Worm (Caenorhabditis elegans): ENCODE results near the gene F53A2.3.

F53A2.3 gene

DNA sequence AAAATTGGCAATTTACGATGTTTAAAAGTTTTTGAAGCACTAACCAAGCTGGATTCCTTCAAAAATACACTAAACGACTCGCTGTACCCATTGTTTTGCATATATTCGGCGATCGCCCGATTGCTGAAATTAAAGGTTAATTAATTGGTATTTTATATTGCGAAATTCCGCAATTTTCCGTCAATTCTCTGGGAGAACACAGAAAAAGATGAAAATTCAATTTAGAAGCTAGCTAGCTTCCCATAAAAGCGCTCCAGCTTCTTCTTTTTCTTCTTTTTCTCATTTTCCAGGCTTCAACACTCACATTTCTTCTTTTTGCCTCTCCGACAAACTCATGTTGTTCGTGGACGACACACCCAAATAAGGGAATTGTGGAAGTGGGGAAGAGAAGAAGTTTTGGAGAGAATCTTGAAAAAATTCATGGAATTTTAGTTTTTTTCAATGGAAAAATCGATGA lies 36.8 kb upstream of the F53A2.3 start, which contains the start of gene lis-1:
TSS of gene lis-1 (minus strand) at position 407 of the 457 bp plus-strand sequence.
- no peak for TF ChIP-seq tbx-8 (GFP tag; optimal IDR thresholded peaks at IDR 0.05)
- TF ChIP-seq snpc-4 (tag; optimal IDR thresholded peaks at IDR 0.05): no peak
- no peak for TF ChIP-seq mab-5 (tag; optimal IDR thresholded peaks at IDR 0.05)
- TF ChIP-seq ces-1 (GFP tag; optimal IDR thresholded peaks at IDR 0.05): peak; percentile 87
- TF ChIP-seq zip-8 (tag; optimal IDR thresholded peaks at IDR 0.05): no peak
- TF ChIP-seq drap-1 (GFP tag; optimal IDR thresholded peaks at IDR 0.05): no peak
- no peak for TF ChIP-seq sem-2 (GFP tag; optimal IDR thresholded peaks at IDR 0.05)
- no peak for TF ChIP-seq mep-1 (tag; optimal IDR thresholded peaks at IDR 0.05)

DNA sequence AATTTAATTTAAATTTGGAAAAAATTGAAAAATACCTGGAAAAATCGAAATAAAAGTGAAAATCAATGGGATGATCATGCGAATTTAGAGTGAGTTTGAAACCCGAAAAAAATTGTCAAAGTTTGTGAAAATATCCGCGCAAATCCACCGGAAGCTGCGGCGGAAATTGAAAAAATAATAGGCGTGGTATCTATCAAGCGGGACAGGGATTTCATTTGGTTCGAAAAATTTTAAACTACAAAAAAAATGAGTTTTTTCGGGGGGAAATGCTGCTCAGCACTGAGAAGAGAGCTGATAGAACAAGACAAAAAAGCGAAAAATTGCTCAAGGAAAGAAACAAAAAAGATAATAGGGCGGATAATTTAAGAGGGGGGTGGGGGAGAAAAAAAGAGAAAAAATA lies 31.4 kb upstream of the F53A2.3 start, which contains the start of gene T03F6.9:
TSS of gene T03F6.9 (minus strand) at position 101 of the 400 bp plus-strand sequence.
- TF ChIP-seq hlh-1 (tag; optimal IDR thresholded peaks at IDR 0.05) (no peak), ceh-43 (GFP tag; optimal IDR thresholded peaks at IDR 0.05) (no peak), sem-2 (GFP tag; optimal IDR thresholded peaks at IDR 0.05) (no peak), flh-1 (GFP tag; optimal IDR thresholded peaks at IDR 0.05) (no peak), nhr-237 (tag; optimal IDR thresholded peaks at IDR 0.05) (no peak), mab-5 (tag; optimal IDR thresholded peaks at IDR 0.05) (no peak), unc-62 (GFP tag; optimal IDR thresholded peaks at IDR 0.05) (no peak), zip-8 (tag; optimal IDR thresholded peaks at IDR 0.05) (no peak), bed-3 (GFP tag; optimal IDR thresholded peaks at IDR 0.05) (no peak), lin-32 (GFP tag; optimal IDR thresholded peaks at IDR 0.05) (no peak), elt-1 (tag; optimal IDR thresholded peaks at IDR 0.05; ENCODE audit: borderline replicate concordance, insufficient read depth) (no peak), mep-1 (tag; optimal IDR thresholded peaks at IDR 0.05) (no peak), ztf-11 (tag; optimal IDR thresholded peaks at IDR 0.05) (no peak), cnd-1 (tag; optimal IDR thresholded peaks at IDR 0.05) (no peak), nhr-12 (tag; optimal IDR thresholded peaks at IDR 0.05) (no peak), ceh-83 (GFP tag; optimal IDR thresholded peaks at IDR 0.05) (no peak), lsy-2 (tag; optimal IDR thresholded peaks at IDR 0.05) (no peak)

DNA sequence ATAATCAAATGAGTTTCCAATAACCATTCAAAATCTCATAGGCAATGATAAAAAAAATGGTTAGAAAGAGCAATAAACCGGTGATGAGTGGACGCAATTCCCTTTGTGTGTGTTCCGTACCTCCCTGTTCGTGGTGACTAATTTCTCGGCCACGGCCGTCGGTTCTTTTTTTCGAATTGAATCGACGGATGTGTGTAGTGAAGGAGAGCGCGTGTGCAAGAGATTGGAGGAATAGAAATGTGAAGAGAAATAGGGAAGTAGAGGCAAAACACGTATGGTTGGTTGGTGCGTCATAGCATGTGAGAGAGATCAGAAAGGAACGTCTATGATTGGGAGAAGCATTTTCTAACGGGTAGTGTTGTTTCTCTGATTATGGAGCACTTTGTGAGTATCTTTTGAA lies 20.3 kb upstream of the F53A2.3 start:
- TF ChIP-seq bed-3 (GFP tag; optimal IDR thresholded peaks at IDR 0.05): no peak
- TF ChIP-seq nhr-76 (tag; optimal IDR thresholded peaks at IDR 0.05): no peak
- TF ChIP-seq sptf-1 (tag; optimal IDR thresholded peaks at IDR 0.05): no peak
- no peak for TF ChIP-seq lsy-2 (tag; optimal IDR thresholded peaks at IDR 0.05)
- TF ChIP-seq unc-39 (tag; optimal IDR thresholded peaks at IDR 0.05): no peak
- TF ChIP-seq flh-1 (GFP tag; optimal IDR thresholded peaks at IDR 0.05): no peak
- TF ChIP-seq ham-2 (GFP tag; optimal IDR thresholded peaks at IDR 0.05): no peak
- TF ChIP-seq nhr-28 (tag; optimal IDR thresholded peaks at IDR 0.05): no peak
- TF ChIP-seq mep-1 (tag; optimal IDR thresholded peaks at IDR 0.05): peak; percentile 45
- peak; percentile 29 for TF ChIP-seq ces-1 (GFP tag; optimal IDR thresholded peaks at IDR 0.05)
- no peak for TF ChIP-seq mls-2 (tag; optimal IDR thresholded peaks at IDR 0.05)
- no peak for TF ChIP-seq ceh-43 (GFP tag; optimal IDR thresholded peaks at IDR 0.05)
- TF ChIP-seq tbx-8 (GFP tag; optimal IDR thresholded peaks at IDR 0.05): no peak
- no peak for TF ChIP-seq snpc-4 (tag; optimal IDR thresholded peaks at IDR 0.05)
- no peak for TF ChIP-seq mab-5 (tag; optimal IDR thresholded peaks at IDR 0.05)
- no peak for TF ChIP-seq ceh-83 (GFP tag; optimal IDR thresholded peaks at IDR 0.05)
- TF ChIP-seq unc-120 (tag; optimal IDR thresholded peaks at IDR 0.05; ENCODE audit: poor library complexity, severe bottlenecking): peak; percentile 29

- TF ChIP-seq nhr-2 (tag; optimal IDR thresholded peaks at IDR 0.05): no peak
- no peak for TF ChIP-seq pha-4 (tag; optimal IDR thresholded peaks at IDR 0.05)
- TF ChIP-seq nhr-76 (tag; optimal IDR thresholded peaks at IDR 0.05): no peak
- no peak for TF ChIP-seq nhr-237 (tag; optimal IDR thresholded peaks at IDR 0.05)
- TF ChIP-seq unc-120 (tag; optimal IDR thresholded peaks at IDR 0.05; ENCODE audit: poor library complexity, severe bottlenecking): no peak
- TF ChIP-seq zip-8 (tag; optimal IDR thresholded peaks at IDR 0.05): no peak
- no peak for TF ChIP-seq hlh-1 (tag; optimal IDR thresholded peaks at IDR 0.05)
- no peak for TF ChIP-seq ceh-83 (GFP tag; optimal IDR thresholded peaks at IDR 0.05)
- no peak for TF ChIP-seq drap-1 (GFP tag; optimal IDR thresholded peaks at IDR 0.05)
- TF ChIP-seq ztf-11 (tag; optimal IDR thresholded peaks at IDR 0.05): no peak
- TF ChIP-seq ces-1 (GFP tag; optimal IDR thresholded peaks at IDR 0.05): no peak
- TF ChIP-seq sptf-1 (tag; optimal IDR thresholded peaks at IDR 0.05): no peak
- TF ChIP-seq ceh-43 (GFP tag; optimal IDR thresholded peaks at IDR 0.05): no peak
- TF ChIP-seq cnd-1 (tag; optimal IDR thresholded peaks at IDR 0.05): no peak
- TF ChIP-seq elt-3 (tag; optimal IDR thresholded peaks at IDR 0.05): no peak
- TF ChIP-seq nhr-28 (tag; optimal IDR thresholded peaks at IDR 0.05): no peak
- TF ChIP-seq bed-3 (GFP tag; optimal IDR thresholded peaks at IDR 0.05): no peak
Observed at ce11 chrIII:13359256-13359655, 19.7 kb upstream of the F53A2.3 start, which contains the start of gene F53A2.9. Gene F53A2.9, minus strand, starts transcription at chrIII:13359356.

Measured in whole organism, mixed stage, embryonic.